Worm (Caenorhabditis elegans) whole organism, mixed stage, embryonic: ENCODE measurements around the gene AC3.5.

Experiments used
- elt-1 ChIP-seq: sonication (generic microtip); optimal IDR thresholded peaks from 2 replicates; lab custom pipeline; 2017; ENCODE audit warnings: missing genetic modification characterization, mild to moderate bottlenecking, missing compliant biosample characterization, antibody characterized with exemption, moderate library complexity, borderline replicate concordance; ENCODE audit not compliant: insufficient read depth
- lin-13 ChIP-seq: fragments of 150-350 bp; optimal IDR thresholded peaks from 2 replicates; lab custom pipeline; 2014; ENCODE audit warnings: missing biosample characterization, missing genetic modification characterization
- nhr-12 ChIP-seq: fragments of 150-350 bp; optimal IDR thresholded peaks from 2 replicates; lab custom pipeline; 2014; ENCODE audit warnings: missing biosample characterization, missing genetic modification characterization
- nhr-237 ChIP-seq: fragments of 150-350 bp; optimal IDR thresholded peaks from 2 replicates; lab custom pipeline; 2014; ENCODE audit warnings: missing biosample characterization, missing genetic modification characterization
- pha-4 ChIP-seq: fragments of 150-350 bp; optimal IDR thresholded peaks from 2 replicates; lab custom pipeline; 2018; ENCODE audit warnings: missing biosample characterization, missing genetic modification reagents, missing genetic modification characterization
- snpc-4 ChIP-seq: fragments of 150-350 bp; optimal IDR thresholded peaks from 2 replicates; lab custom pipeline; 2014; ENCODE audit warnings: missing biosample characterization, missing genetic modification characterization
- tbx-8 ChIP-seq: fragments of 200-800 bp; sonication (Bioruptor generic); optimal IDR thresholded peaks from 2 replicates; lab custom pipeline; 2018; ENCODE audit warnings: mild to moderate bottlenecking, missing genetic modification characterization, moderate library complexity, missing compliant biosample characterization
- unc-62 ChIP-seq: fragments of 150-350 bp; optimal IDR thresholded peaks from 2 replicates; lab custom pipeline; 2014; ENCODE audit warnings: missing biosample characterization, missing genetic modification reagents, missing genetic modification characterization
- zip-8 ChIP-seq: fragments of 150-350 bp; optimal IDR thresholded peaks from 2 replicates; lab custom pipeline; 2014; ENCODE audit warnings: missing biosample characterization, missing genetic modification characterization

DNA sequence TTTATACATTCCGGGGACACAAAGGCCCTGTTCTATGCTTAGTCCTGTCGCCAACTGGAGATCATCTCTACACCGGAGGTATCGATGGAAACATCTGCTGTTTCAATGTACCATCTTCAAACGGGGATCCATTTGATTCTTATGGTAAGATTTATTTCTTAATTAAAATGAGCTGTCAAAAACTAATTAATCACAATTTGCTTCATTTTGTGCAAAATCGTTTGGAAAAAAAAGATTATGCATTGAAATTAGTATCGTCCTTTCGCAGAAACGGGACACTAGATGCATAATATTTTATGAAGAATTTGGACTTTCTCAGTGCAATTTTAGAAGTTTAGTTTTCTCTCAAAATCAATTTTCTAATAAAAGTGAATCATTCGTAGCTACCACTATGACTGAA, 24.5 kb upstream of the AC3.5 start:
- TF ChIP-seq elt-1 (no peak), unc-62 (GFP tag; lab: Kevin White, UChicago) (no peak), snpc-4 (no peak), tbx-8 (GFP tag; lab: Kevin White, UChicago) (no peak), nhr-237 (tag; lab: Kevin White, UChicago) (no peak), pha-4 (tag; lab: Kevin White, UChicago) (no peak), nhr-12 (tag; lab: Kevin White, UChicago) (no peak), lin-13 (tag; lab: Kevin White, UChicago) (no peak), zip-8 (tag; lab: Kevin White, UChicago) (no peak)
